Fruit fly (Drosophila melanogaster) whole organism, embryonic: ENCODE measurements around the gene Npc2f.

ENCODE experiments used
- Awh ChIP-seq: fragments of 200-800 bp; sonication (Bioruptor generic); IDR thresholded peaks from 2 replicates; pipeline ENCODE4, ENCODE4 v1.3.6; 2022; ENCODE audit warnings: missing biosample characterization, missing genetic modification characterization
- BEAF-32 ChIP-seq: fragments of 200-800 bp; sonication (Bioruptor generic); optimal IDR thresholded peaks from 3 replicates; lab custom pipeline; 2017; ENCODE audit warnings: missing biosample characterization, missing genetic modification characterization, mild to moderate bottlenecking, moderate library complexity, missing genetic modification reagents
- CG1024 ChIP-seq: fragments of 200-800 bp; sonication (Bioruptor generic); IDR thresholded peaks from 2 replicates; pipeline ENCODE4 v1.3.6; 2022; ENCODE audit warnings: missing biosample characterization, missing genetic modification characterization
- CG10274 ChIP-seq: fragments of 200-800 bp; sonication (Bioruptor generic); optimal IDR thresholded peaks from 3 replicates; lab custom pipeline; 2017; ENCODE audit warnings: missing biosample characterization, mild to moderate bottlenecking, missing genetic modification characterization
- CG12236 ChIP-seq: fragments of 200-800 bp; sonication (Bioruptor generic); optimal IDR thresholded peaks from 2 replicates; lab custom pipeline; 2016; ENCODE audit warnings: missing biosample characterization, missing genetic modification characterization
- CG14014 ChIP-seq: fragments of 200-800 bp; sonication (Bioruptor generic); IDR thresholded peaks from 2 replicates; pipeline ENCODE4 v1.3.6; 2022; ENCODE audit warnings: missing biosample characterization, missing genetic modification characterization
- CG15073 ChIP-seq: fragments of 200-800 bp; sonication (Bioruptor generic); optimal IDR thresholded peaks from 2 replicates; lab custom pipeline; 2016; ENCODE audit warnings: missing biosample characterization, missing genetic modification characterization
- CG15601 ChIP-seq: fragments of 200-800 bp; sonication (Bioruptor generic); optimal IDR thresholded peaks from 3 replicates; lab custom pipeline; 2019; ENCODE audit warnings: missing biosample characterization, mild to moderate bottlenecking, missing genetic modification characterization, moderate library complexity
- CG1832 ChIP-seq: fragments of 200-800 bp; sonication (Bioruptor generic); optimal IDR thresholded peaks from 2 replicates; lab custom pipeline; 2017; ENCODE audit warnings: missing biosample characterization, mild to moderate bottlenecking, missing genetic modification characterization, inconsistent platforms
- CG30020 ChIP-seq: fragments of 200-800 bp; optimal IDR thresholded peaks from 2 replicates; lab custom pipeline; 2019; ENCODE audit warnings: missing biosample characterization, mild to moderate bottlenecking, missing genetic modification characterization, moderate library complexity
- CG33213 ChIP-seq: fragments of 200-800 bp; sonication (Bioruptor generic); optimal IDR thresholded peaks from 3 replicates; lab custom pipeline; 2016; ENCODE audit warnings: missing biosample characterization, missing genetic modification characterization
- CG3407 ChIP-seq: fragments of 200-800 bp; sonication (Bioruptor generic); optimal IDR thresholded peaks from 2 replicates; lab custom pipeline; 2018; ENCODE audit warnings: missing biosample characterization, mild to moderate bottlenecking, missing genetic modification characterization
- CG34422 ChIP-seq: fragments of 200-800 bp; sonication (Bioruptor generic); IDR thresholded peaks from 3 replicates; pipeline ENCODE4 v1.3.6; 2022; ENCODE audit warnings: missing biosample characterization, missing genetic modification characterization
- CG6683 ChIP-seq: fragments of 200-800 bp; sonication (Bioruptor generic); optimal IDR thresholded peaks from 2 replicates; lab custom pipeline; 2017; ENCODE audit warnings: missing biosample characterization, mild to moderate bottlenecking, missing genetic modification characterization, missing genetic modification reagents
- CG6765 ChIP-seq: fragments of 200-800 bp; sonication (Bioruptor generic); optimal IDR thresholded peaks from 3 replicates; lab custom pipeline; 2017; ENCODE audit warnings: missing biosample characterization, mild to moderate bottlenecking, missing genetic modification characterization
- CG6813 ChIP-seq: fragments of 200-800 bp; sonication (Bioruptor generic); optimal IDR thresholded peaks from 2 replicates; lab custom pipeline; 2017; ENCODE audit warnings: missing biosample characterization, missing genetic modification characterization, mild to moderate bottlenecking, moderate library complexity, missing genetic modification reagents
- CG7745 ChIP-seq: fragments of 200-800 bp; sonication (Bioruptor generic); optimal IDR thresholded peaks from 2 replicates; lab custom pipeline; 2018; ENCODE audit warnings: missing biosample characterization, mild to moderate bottlenecking, missing genetic modification characterization, moderate library complexity
- CG8478 ChIP-seq: fragments of >200 bp; optimal IDR thresholded peaks from 2 replicates; lab custom pipeline; 2018
- CG9817 ChIP-seq: fragments of 200-800 bp; sonication (Bioruptor generic); optimal IDR thresholded peaks from 2 replicates; lab custom pipeline; 2018; ENCODE audit warnings: missing biosample characterization, mild to moderate bottlenecking, missing genetic modification characterization, moderate library complexity
- CTCF ChIP-seq: fragments of 200-800 bp; sonication (Bioruptor generic); optimal IDR thresholded peaks from 2 replicates; lab custom pipeline; 2017; ENCODE audit warnings: missing biosample characterization, mild to moderate bottlenecking, missing genetic modification characterization, moderate library complexity
- Dfd ChIP-seq, 2 experiments: fragments of >200 bp; optimal IDR thresholded peaks; 2 replicates each; lab custom pipeline; 2017; ENCODE audit warnings: missing biosample characterization in 2 of 2, missing genetic modification characterization in 2 of 2
- Elba2 ChIP-seq: fragments of 200-800 bp; sonication (Bioruptor generic); optimal IDR thresholded peaks from 3 replicates; lab custom pipeline; 2016; ENCODE audit warnings: missing biosample characterization, missing genetic modification characterization
- H2.0 ChIP-seq: fragments of 200-800 bp; sonication (Bioruptor generic); IDR thresholded peaks from 2 replicates; pipeline ENCODE4 v1.3.6; 2022; ENCODE audit warnings: missing biosample characterization, missing genetic modification characterization
- HmgZ ChIP-seq: fragments of 200-800 bp; sonication (Bioruptor generic); optimal IDR thresholded peaks from 2 replicates; lab custom pipeline; 2018; ENCODE audit warnings: missing biosample characterization, mild to moderate bottlenecking, missing genetic modification characterization
- MESR4 ChIP-seq: fragments of 200-800 bp; sonication (Bioruptor generic); optimal IDR thresholded peaks from 2 replicates; lab custom pipeline; 2018; ENCODE audit warnings: missing biosample characterization, mild to moderate bottlenecking, missing genetic modification characterization, moderate library complexity
- MTF-1 ChIP-seq: fragments of 200-800 bp; sonication (Bioruptor generic); optimal IDR thresholded peaks from 2 replicates; lab custom pipeline; 2018; ENCODE audit warnings: missing biosample characterization, mild to moderate bottlenecking, missing genetic modification characterization, borderline replicate concordance
- Meics ChIP-seq: fragments of 200-800 bp; sonication (Bioruptor generic); optimal IDR thresholded peaks from 2 replicates; lab custom pipeline; 2017; ENCODE audit warnings: missing biosample characterization, mild to moderate bottlenecking, missing genetic modification characterization
- Myb ChIP-seq: fragments of 200-800 bp; sonication (Bioruptor generic); optimal IDR thresholded peaks from 2 replicates; lab custom pipeline; 2016; ENCODE audit warnings: missing biosample characterization, missing genetic modification characterization
- Nf-YC ChIP-seq: fragments of 200-800 bp; optimal IDR thresholded peaks from 3 replicates; lab custom pipeline; 2019; ENCODE audit warnings: missing biosample characterization, mild to moderate bottlenecking, missing genetic modification characterization, moderate library complexity
- Oaz ChIP-seq: fragments of 200-800 bp; sonication (Bioruptor generic); IDR thresholded peaks from 2 replicates; pipeline ENCODE4 v1.3.6; 2022; ENCODE audit warnings: missing biosample characterization, missing genetic modification characterization
- PHDP ChIP-seq: fragments of 200-800 bp; sonication (Bioruptor generic); optimal IDR thresholded peaks from 3 replicates; lab custom pipeline; 2018; ENCODE audit warnings: missing biosample characterization, mild to moderate bottlenecking, missing genetic modification characterization, moderate library complexity
- Poxn ChIP-seq: fragments of 200-800 bp; sonication (Bioruptor generic); IDR thresholded peaks from 2 replicates; pipeline ENCODE4 v1.3.6; 2022; ENCODE audit warnings: missing biosample characterization, missing genetic modification characterization
- Rx ChIP-seq: fragments of 200-800 bp; sonication (Bioruptor generic); IDR thresholded peaks from 2 replicates; pipeline ENCODE4 v1.3.6; 2022; ENCODE audit warnings: missing biosample characterization, missing genetic modification characterization
- Vsx1 ChIP-seq: fragments of 200-800 bp; sonication (Bioruptor generic); optimal IDR thresholded peaks from 2 replicates; lab custom pipeline; 2017; ENCODE audit warnings: missing biosample characterization, mild to moderate bottlenecking, missing genetic modification characterization, missing genetic modification reagents
- abd-A ChIP-seq: fragments of 200-800 bp; sonication (Bioruptor generic); optimal IDR thresholded peaks from 3 replicates; lab custom pipeline; 2019; ENCODE audit warnings: missing biosample characterization, mild to moderate bottlenecking, missing genetic modification characterization, moderate library complexity
- chif ChIP-seq, 2 experiments: fragments of 200-800 bp; sonication (Bioruptor generic); optimal IDR thresholded peaks; 3 replicates each; lab custom pipeline; 2016; ENCODE audit warnings: missing biosample characterization in 2 of 2, missing genetic modification characterization in 2 of 2
- crp ChIP-seq, 2 experiments: fragments of 200-800 bp; sonication (Bioruptor generic); optimal IDR thresholded peaks; 2 replicates in 1 of 2; 3 replicates in 1 of 2; lab custom pipeline; 2017; ENCODE audit warnings: missing biosample characterization in 2 of 2, missing genetic modification characterization in 2 of 2, mild to moderate bottlenecking in 1 of 2, moderate library complexity in 1 of 2
- dmrt11E ChIP-seq: fragments of 200-800 bp; sonication (Bioruptor generic); optimal IDR thresholded peaks from 3 replicates; lab custom pipeline; 2018; ENCODE audit warnings: missing biosample characterization, mild to moderate bottlenecking, missing genetic modification characterization, moderate library complexity
- exex ChIP-seq: fragments of 200-800 bp; sonication (Bioruptor generic); optimal IDR thresholded peaks from 4 replicates; lab custom pipeline; 2018; ENCODE audit warnings: missing biosample characterization, mild to moderate bottlenecking, missing genetic modification characterization, moderate library complexity
- gcm2 ChIP-seq: fragments of 200-800 bp; sonication (Bioruptor generic); optimal IDR thresholded peaks from 2 replicates; lab custom pipeline; 2016; ENCODE audit warnings: missing biosample characterization, missing genetic modification characterization
- gem ChIP-seq: fragments of 200-800 bp; sonication (Bioruptor generic); optimal IDR thresholded peaks from 2 replicates; lab custom pipeline; 2019; ENCODE audit warnings: missing biosample characterization, mild to moderate bottlenecking, missing genetic modification characterization, moderate library complexity
- ind ChIP-seq: fragments of 200-800 bp; sonication (Bioruptor generic); optimal IDR thresholded peaks from 3 replicates; lab custom pipeline; 2016; ENCODE audit warnings: missing biosample characterization, missing genetic modification characterization
- inv ChIP-seq: fragments of 200-800 bp; sonication (Bioruptor generic); IDR thresholded peaks from 2 replicates; pipeline ENCODE4 v1.3.6; 2022; ENCODE audit warnings: missing biosample characterization, missing genetic modification characterization; ENCODE audit not compliant: partially characterized antibody
- jumu ChIP-seq: fragments of 200-800 bp; sonication (Bioruptor generic); optimal IDR thresholded peaks from 3 replicates; lab custom pipeline; 2016; ENCODE audit warnings: missing biosample characterization, missing genetic modification characterization
- lov ChIP-seq, 2 experiments: fragments of 200-800 bp in 1 of 2; fragments of >200 bp in 1 of 2; sonication (Bioruptor generic) in 1 of 2; IDR thresholded peaks in 1 of 2; optimal IDR thresholded peaks in 1 of 2; 2 replicates in 1 of 2; 3 replicates in 1 of 2; pipeline versions ENCODE4 v1.3.6 to Lab custom; 2017 to 2022; ENCODE audit warnings: missing biosample characterization in 1 of 2, missing genetic modification characterization in 1 of 2
- mirr ChIP-seq: fragments of 200-800 bp; sonication (Bioruptor generic); optimal IDR thresholded peaks from 3 replicates; lab custom pipeline; 2018; ENCODE audit warnings: missing biosample characterization, mild to moderate bottlenecking, missing genetic modification characterization
- pfk ChIP-seq: fragments of 200-800 bp; sonication (Bioruptor generic); optimal IDR thresholded peaks from 2 replicates; lab custom pipeline; 2018; ENCODE audit warnings: missing biosample characterization, mild to moderate bottlenecking, missing genetic modification characterization, moderate library complexity
- trh ChIP-seq: fragments of 200-800 bp; sonication (Bioruptor generic); optimal IDR thresholded peaks from 2 replicates; lab custom pipeline; 2016; ENCODE audit warnings: missing biosample characterization, missing genetic modification characterization
- unc-4 ChIP-seq: fragments of 200-800 bp; sonication (Bioruptor generic); IDR thresholded peaks from 2 replicates; pipeline ENCODE4 v1.3.6; 2022; ENCODE audit warnings: missing biosample characterization, missing genetic modification characterization; ENCODE audit not compliant: partially characterized antibody
- vnd ChIP-seq: fragments of 200-800 bp; sonication (Bioruptor generic); IDR thresholded peaks from 3 replicates; pipeline ENCODE4 v1.3.6; 2022; ENCODE audit warnings: missing biosample characterization, missing genetic modification characterization; ENCODE audit not compliant: partially characterized antibody
- zf30C ChIP-seq: fragments of 200-800 bp; sonication (Bioruptor generic); optimal IDR thresholded peaks from 3 replicates; lab custom pipeline; 2018; ENCODE audit warnings: missing biosample characterization, mild to moderate bottlenecking, missing genetic modification characterization

The Npc2f gene

dm6 chr3R:24134580-24134979 lies 3.1 kb upstream of the Npc2f start, which contains the start of gene Sec10 (continued):
- TF ChIP-seq lov (optimal IDR thresholded peaks at IDR 0.05; lab: Kevin White, UChicago): no peak
- TF ChIP-seq lov (GFP tag; IDR thresholded peaks at IDR 0.05; lab: Robert Waterston, UW): no peak
- TF ChIP-seq HmgZ: peak; percentile 43
- TF ChIP-seq CG9817 (tag; lab: Kevin White, UChicago): no peak
- no peak for TF ChIP-seq trh (GFP tag; lab: Kevin White, UChicago)
- no peak for TF ChIP-seq dmrt11E (tag; lab: Kevin White, UChicago)
- TF ChIP-seq CG7745 (tag; lab: Kevin White, UChicago): no peak
- TF ChIP-seq Oaz (GFP tag; lab: Robert Waterston, UW): no peak
- no peak for TF ChIP-seq CG6765 (GFP tag; lab: Kevin White, UChicago)
- TF ChIP-seq gcm2 (GFP tag; lab: Kevin White, UChicago): no peak
- no peak for TF ChIP-seq CG12236
- no peak for TF ChIP-seq jumu (GFP tag; lab: Kevin White, UChicago)
- TF ChIP-seq Poxn: no peak
- TF ChIP-seq gem (tag; lab: Kevin White, UChicago): no peak
- no peak for TF ChIP-seq CG15601 (tag; lab: Kevin White, UChicago)
- TF ChIP-seq Nf-YC (tag; lab: Kevin White, UChicago): no peak
- no peak for TF ChIP-seq CG14014 (GFP tag; lab: Robert Waterston, UW)
- TF ChIP-seq chif (GFP tag; optimal IDR thresholded peaks at IDR 0.05; lab: Kevin White, UChicago): no peak
- TF ChIP-seq pfk: no peak
- TF ChIP-seq CG33213: no peak
- peak; percentile 32 for TF ChIP-seq BEAF-32 (GFP tag; lab: Kevin White, UChicago)
- peak; percentile 28 for TF ChIP-seq Elba2 (GFP tag; lab: Kevin White, UChicago)
- no peak for TF ChIP-seq CG3407 (GFP tag; lab: Kevin White, UChicago)
- TF ChIP-seq MESR4 (GFP tag; lab: Kevin White, UChicago): peak; percentile 55
- TF ChIP-seq CG6813 (GFP tag; lab: Kevin White, UChicago): no peak
- no peak for TF ChIP-seq CG30020 (tag; lab: Kevin White, UChicago)
- no peak for TF ChIP-seq mirr (GFP tag; lab: Kevin White, UChicago)
- no peak for TF ChIP-seq Awh (GFP tag; lab: Robert Waterston, UW)
- no peak for TF ChIP-seq Vsx1 (GFP tag; lab: Kevin White, UChicago)
- TF ChIP-seq CG10274 (GFP tag; lab: Kevin White, UChicago): no peak
- TF ChIP-seq inv (GFP tag; lab: Robert Waterston, UW): no peak
- no peak for TF ChIP-seq CG1024 (GFP tag; lab: Robert Waterston, UW)
- no peak for TF ChIP-seq ind (GFP tag; lab: Kevin White, UChicago)
- no peak for TF ChIP-seq CG6683 (GFP tag; lab: Kevin White, UChicago)
- no peak for TF ChIP-seq PHDP (tag; lab: Kevin White, UChicago)
- TF ChIP-seq abd-A: no peak
- TF ChIP-seq vnd (GFP tag; lab: Robert Waterston, UW): no peak
- TF ChIP-seq Myb: peak; percentile 23
- peak; percentile 90 to 97 for TF ChIP-seq crp (GFP tag; optimal IDR thresholded peaks at IDR 0.05; lab: Kevin White, UChicago)
- TF ChIP-seq CG1832 (GFP tag; lab: Kevin White, UChicago): no peak
- peak; percentile 9 for TF ChIP-seq MTF-1 (GFP tag; lab: Kevin White, UChicago)
- peak; percentile 32 for TF ChIP-seq CTCF (GFP tag; lab: Kevin White, UChicago)
- no peak; the same call in 2 of the 3 replicates for TF ChIP-seq CG34422 (GFP tag; lab: Robert Waterston, UW)
- no peak for TF ChIP-seq unc-4 (GFP tag; lab: Robert Waterston, UW)
- no peak for TF ChIP-seq zf30C (GFP tag; lab: Kevin White, UChicago)
- TF ChIP-seq CG8478 (lab: Kevin White, UChicago): no peak
- TF ChIP-seq CG15073 (GFP tag; lab: Kevin White, UChicago): no peak
- TF ChIP-seq H2.0: no peak
- no peak for TF ChIP-seq Rx (GFP tag; lab: Robert Waterston, UW)
- TF ChIP-seq Dfd (GFP tag; optimal IDR thresholded peaks at IDR 0.05; lab: Kevin White, UChicago): no peak
- no peak for TF ChIP-seq exex (tag; lab: Kevin White, UChicago)
- TF ChIP-seq Meics: no peak
